Fruit fly (Drosophila melanogaster): Measurements from ENCODE around the gene CG14187.

CG14187 gene

DNA sequence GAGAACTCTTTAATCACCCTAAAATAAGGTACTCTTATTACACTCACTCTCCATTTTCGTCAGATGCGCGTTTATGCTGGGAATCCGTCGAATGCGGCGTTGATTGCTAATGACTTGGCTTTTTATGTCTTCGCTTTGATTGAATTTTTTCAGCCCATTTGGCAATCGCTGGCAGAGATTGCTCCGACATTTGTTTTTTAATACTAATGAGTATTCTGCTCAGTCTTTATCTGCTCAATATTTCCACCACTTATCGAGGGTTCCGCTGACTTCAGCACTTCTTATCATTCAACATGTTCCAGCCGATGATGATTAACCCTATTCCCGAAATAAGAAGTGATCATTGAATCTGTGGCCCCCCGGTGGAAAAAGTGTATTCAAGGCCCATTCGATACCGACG lies 19.0 kb upstream of the CG14187 start, which contains the start of gene obst-J:
TSS of gene obst-J (minus strand) at position 101 of the 400 bp plus-strand sequence.
- no peak for TF ChIP-seq Meics (GFP tag; optimal IDR thresholded peaks at IDR 0.05)
- TF ChIP-seq Dref (GFP tag; IDR thresholded peaks at IDR 0.05) = no peak
- TF ChIP-seq peb (GFP tag; IDR thresholded peaks at IDR 0.05) = no peak
- TF ChIP-seq CG12942 (GFP tag; optimal IDR thresholded peaks at IDR 0.05) = no peak
- TF ChIP-seq Myb (GFP tag; optimal IDR thresholded peaks at IDR 0.05) = no peak
- TF ChIP-seq tx (GFP tag; optimal IDR thresholded peaks at IDR 0.05) = no peak

DNA sequence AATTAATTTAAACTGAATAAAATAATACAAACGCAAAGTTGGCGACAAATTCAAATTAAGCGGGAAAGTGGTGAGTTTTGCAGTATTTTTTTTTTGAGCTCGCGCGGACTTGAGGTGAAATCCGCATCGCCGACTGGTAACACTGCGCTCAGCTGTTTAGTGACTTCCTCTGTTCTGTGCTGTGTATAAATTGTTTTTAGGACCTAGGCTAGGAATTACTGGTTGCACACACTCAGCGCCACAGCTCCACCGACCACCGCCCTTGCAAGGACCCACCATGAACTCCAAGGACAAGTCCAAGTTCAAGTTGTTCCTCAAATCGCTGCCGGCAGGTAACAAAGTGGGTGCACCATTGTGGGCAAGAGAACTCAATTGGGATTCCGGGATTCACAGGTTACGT lies 16.4 kb upstream of the CG14187 start, which contains the start of gene gig:
TSS of gene gig (plus strand) at position 150 of the 400 bp plus-strand sequence.
- TF ChIP-seq Dp (GFP tag; optimal IDR thresholded peaks at IDR 0.05) (peak; percentile 81), Opbp (GFP tag; IDR thresholded peaks at IDR 0.05; ENCODE audit: partially characterized antibody) (0 out of 3 replicates have a peak, but pooled peaks have one; percentile 5), Sin3A (optimal IDR thresholded peaks at IDR 0.05) (peak; percentile 7), zf30C (GFP tag; optimal IDR thresholded peaks at IDR 0.05) (peak; percentile 70), yki (optimal IDR thresholded peaks at IDR 0.05) (no peak), E2f2 (GFP tag; IDR thresholded peaks at IDR 0.05) (peak; percentile 91), Ets97D (GFP tag; optimal IDR thresholded peaks at IDR 0.05) (peak; percentile 33), bbx (GFP tag; IDR thresholded peaks at IDR 0.05; ENCODE audit: partially characterized antibody) (peak; percentile 45), CG6765 (GFP tag; optimal IDR thresholded peaks at IDR 0.05) (no peak), CG9797 (GFP tag; optimal IDR thresholded peaks at IDR 0.05) (peak; percentile 57), bigmax (GFP tag; optimal IDR thresholded peaks at IDR 0.05) (no peak), Dll (GFP tag; IDR thresholded peaks at IDR 0.05; ENCODE audit: partially characterized antibody) (0 out of 4 replicates have a peak, but pooled peaks have one; percentile 31), CG34224 (GFP tag; IDR thresholded peaks at IDR 0.05; ENCODE audit: partially characterized antibody) (0 out of 3 replicates have a peak, but pooled peaks have one; percentile 30), CG13287 (GFP tag; IDR thresholded peaks at IDR 0.05; ENCODE audit: partially characterized antibody) (peak; percentile 19; the same call in 1 of the 2 replicates), tll (GFP tag; optimal IDR thresholded peaks at IDR 0.05) (peak in 1 of 2 experiments; percentile 66), gfzf (GFP tag; optimal IDR thresholded peaks at IDR 0.05) (peak; percentile 69), Bdp1 (GFP tag; optimal IDR thresholded peaks at IDR 0.05) (no peak), crp (GFP tag; optimal IDR thresholded peaks at IDR 0.05) (peak; percentile 16 to 89), CG15514 (GFP tag; optimal IDR thresholded peaks at IDR 0.05) (peak; percentile 70), Hr39 (optimal IDR thresholded peaks at IDR 0.05) (no peak), MESR4 (GFP tag; optimal IDR thresholded peaks at IDR 0.05) (peak; percentile 63), MBD-R2 (GFP tag; IDR thresholded peaks at IDR 0.05) (peak; percentile 91), CG17612 (GFP tag; IDR thresholded peaks at IDR 0.05) (no peak), Med (GFP tag) (peak; percentile 54), pzg (GFP tag; optimal IDR thresholded peaks at IDR 0.05) (peak; percentile 41)

DNA sequence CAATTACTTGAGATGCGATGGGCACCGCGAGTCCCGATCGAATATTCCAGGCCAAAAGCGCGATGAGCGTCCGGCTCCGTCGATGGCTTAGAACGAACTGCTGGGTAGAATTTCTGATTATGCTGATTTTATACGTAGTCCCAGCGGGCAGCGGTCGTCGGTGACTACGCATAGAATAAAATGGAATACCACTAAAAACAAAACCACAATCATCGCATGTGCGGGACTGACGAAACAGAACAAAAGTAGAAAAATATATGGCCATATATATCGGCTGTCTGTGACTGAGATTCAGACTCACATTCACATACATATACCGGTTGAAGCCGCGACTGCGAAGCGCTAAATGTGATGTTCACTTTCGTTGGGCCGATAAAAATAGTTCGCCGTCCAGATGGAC lies 14.6 kb upstream of the CG14187 start, which contains the start of gene CG7365:
TSS of gene CG7365 (minus strand) at position 101 of the 400 bp plus-strand sequence.
- TF ChIP-seq twi (tag; optimal IDR thresholded peaks at IDR 0.05) = no peak
- TF ChIP-seq CG12104 (GFP tag; optimal IDR thresholded peaks at IDR 0.05) = no peak
- no peak for TF ChIP-seq H2.0 (GFP tag; IDR thresholded peaks at IDR 0.05)
- no peak for TF ChIP-seq knrl (GFP tag; IDR thresholded peaks at IDR 0.05; ENCODE audit: partially characterized antibody)
- peak; percentile 9 for TF ChIP-seq Med (GFP tag)
- no peak for TF ChIP-seq CG10274 (GFP tag; optimal IDR thresholded peaks at IDR 0.05)
- 0 out of 2 replicates have a peak, but pooled peaks have one; percentile 23 for TF ChIP-seq unc-4 (GFP tag; IDR thresholded peaks at IDR 0.05; ENCODE audit: partially characterized antibody)
- TF ChIP-seq Blimp-1 (GFP tag; optimal IDR thresholded peaks at IDR 0.05) = peak; percentile 56

Data from whole organism, embryonic.